Worm (Caenorhabditis elegans) whole organism, young adult: ENCODE results near the gene clec-175.

Experiments
- Y67H2A.10 ChIP-seq: fragments of 200-800 bp; sonication (Bioruptor generic); conservative IDR thresholded peaks from 2 replicates; pipeline ENCODE4 v1.3.6; 2022; ENCODE audit warnings: missing genetic modification reagents, missing genetic modification characterization, missing compliant biosample characterization
- ama-1 ChIP-seq, 3 experiments: fragments of 150-350 bp in 1 of 3; sonication (generic microtip) in 2 of 3; optimal IDR thresholded peaks; 2 replicates each; lab custom pipeline; 2014 to 2018; ENCODE audit warnings: missing biosample characterization in 2 of 3, missing genetic modification characterization in 2 of 3, missing genetic modification reagents in 2 of 3
- let-607 ChIP-seq, 2 experiments: fragments of 200-800 bp in 1 of 2; sonication (Bioruptor generic) in 1 of 2; sonication (generic microtip) in 1 of 2; optimal IDR thresholded peaks; 2 replicates each; lab custom pipeline; 2016 to 2018; ENCODE audit warnings: mild to moderate bottlenecking in 2 of 2, missing compliant biosample characterization in 2 of 2, missing genetic modification characterization in 2 of 2, moderate library complexity in 2 of 2, missing genotype in 1 of 2
- madf-3 ChIP-seq: fragments of 200-800 bp; sonication (Bioruptor generic); IDR thresholded peaks from 2 replicates; pipeline ENCODE4 v1.3.6; 2022; ENCODE audit warnings: missing genetic modification reagents, missing genetic modification characterization, missing compliant biosample characterization
- pha-4 ChIP-seq: fragments of 150-350 bp; sonication (generic microtip); optimal IDR thresholded peaks from 2 replicates; lab custom pipeline; 2014; ENCODE audit warnings: missing biosample characterization, missing genetic modification reagents, missing genetic modification characterization
- sdz-38 ChIP-seq: sonication (generic microtip); optimal IDR thresholded peaks from 2 replicates; lab custom pipeline; 2016; ENCODE audit warnings: missing genotype, missing genetic modification characterization, missing compliant biosample characterization
- ztf-3 ChIP-seq: fragments of 200-800 bp; sonication (Bioruptor generic); optimal IDR thresholded peaks from 2 replicates; lab custom pipeline; 2018; ENCODE audit warnings: mild to moderate bottlenecking, missing genetic modification characterization, missing compliant biosample characterization

DNA sequence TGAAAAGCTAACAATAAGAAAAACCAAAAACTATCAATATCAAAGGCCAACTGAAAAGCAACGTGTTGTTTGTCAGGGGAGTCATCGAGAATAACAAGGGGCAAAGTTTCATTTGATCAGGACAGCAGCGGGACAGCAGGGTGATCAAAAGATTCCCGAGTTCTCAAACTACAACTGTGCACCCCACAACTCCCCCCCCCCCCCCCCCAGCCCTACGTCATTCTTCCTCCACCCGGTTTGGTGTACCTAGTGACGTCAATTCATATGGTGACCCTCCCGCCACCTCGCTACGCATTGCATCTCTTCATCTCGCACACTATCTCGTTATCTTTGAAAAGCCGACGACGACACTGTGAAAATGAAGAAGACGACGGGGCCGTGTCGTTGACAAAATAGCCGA is 51.6 kb downstream of the clec-175 start:
- TF ChIP-seq pha-4 (tag; lab: Kevin White, UChicago) (no peak), ztf-3 (GFP tag; lab: Kevin White, UChicago) (no peak), sdz-38 (no peak), madf-3 (GFP tag; lab: Robert Waterston, UW) (no peak), ama-1 (optimal IDR thresholded peaks at IDR 0.05; lab: Kevin White, UChicago) (no peak), ama-1 (GFP tag; optimal IDR thresholded peaks at IDR 0.05; lab: Kevin White, UChicago) (no peak), Y67H2A.10 (GFP tag; lab: Robert Waterston, UW) (no peak), let-607 (tag; optimal IDR thresholded peaks at IDR 0.05; lab: Kevin White, UChicago) (no peak)
